Worm (Caenorhabditis elegans) whole organism, mixed stage, embryonic: ENCODE measurements around the gene F44F4.3.

Source experiments
- ces-1 ChIP-seq: fragments of 150-350 bp; optimal IDR thresholded peaks from 2 replicates; lab custom pipeline; 2014; ENCODE audit warnings: missing biosample characterization, missing genetic modification reagents, missing genetic modification characterization
- ham-2 ChIP-seq: fragments of 200-800 bp; sonication (Bioruptor generic); optimal IDR thresholded peaks from 2 replicates; lab custom pipeline; 2018; ENCODE audit warnings: mild to moderate bottlenecking, missing genetic modification characterization, missing compliant biosample characterization
- hlh-1 ChIP-seq: fragments of 150-350 bp; optimal IDR thresholded peaks from 2 replicates; lab custom pipeline; 2014; ENCODE audit warnings: missing biosample characterization, missing genetic modification reagents, missing genetic modification characterization
- lin-13 ChIP-seq: fragments of 150-350 bp; optimal IDR thresholded peaks from 2 replicates; lab custom pipeline; 2014; ENCODE audit warnings: missing biosample characterization, missing genetic modification characterization
- lsy-2 ChIP-seq: fragments of 150-350 bp; optimal IDR thresholded peaks from 2 replicates; lab custom pipeline; 2014; ENCODE audit warnings: missing biosample characterization, missing genetic modification characterization
- mab-5 ChIP-seq: fragments of 150-350 bp; optimal IDR thresholded peaks from 2 replicates; lab custom pipeline; 2014; ENCODE audit warnings: missing biosample characterization, missing genetic modification characterization
- nhr-12 ChIP-seq: fragments of 150-350 bp; optimal IDR thresholded peaks from 2 replicates; lab custom pipeline; 2014; ENCODE audit warnings: missing biosample characterization, missing genetic modification characterization
- nhr-237 ChIP-seq: fragments of 150-350 bp; optimal IDR thresholded peaks from 2 replicates; lab custom pipeline; 2014; ENCODE audit warnings: missing biosample characterization, missing genetic modification characterization
- nhr-28 ChIP-seq: fragments of 150-350 bp; optimal IDR thresholded peaks from 2 replicates; lab custom pipeline; 2014; ENCODE audit warnings: missing biosample characterization, missing genetic modification characterization
- pha-4 ChIP-seq: fragments of 150-350 bp; optimal IDR thresholded peaks from 2 replicates; lab custom pipeline; 2018; ENCODE audit warnings: missing biosample characterization, missing genetic modification reagents, missing genetic modification characterization
- sptf-1 ChIP-seq: sonication (generic microtip); optimal IDR thresholded peaks from 2 replicates; lab custom pipeline; 2017; ENCODE audit warnings: mild to moderate bottlenecking, missing genetic modification characterization, moderate library complexity, missing compliant biosample characterization
- unc-62 ChIP-seq: fragments of 150-350 bp; optimal IDR thresholded peaks from 2 replicates; lab custom pipeline; 2014; ENCODE audit warnings: missing biosample characterization, missing genetic modification reagents, missing genetic modification characterization
- ztf-11 ChIP-seq: fragments of 150-350 bp; optimal IDR thresholded peaks from 2 replicates; lab custom pipeline; 2014; ENCODE audit warnings: missing biosample characterization, missing genetic modification characterization

- TF ChIP-seq mab-5 (tag; lab: Kevin White, UChicago) (no peak), hlh-1 (tag; lab: Kevin White, UChicago) (no peak), ces-1 (GFP tag; lab: Kevin White, UChicago) (no peak), nhr-12 (tag; lab: Kevin White, UChicago) (no peak), nhr-28 (tag; lab: Kevin White, UChicago) (no peak), ztf-11 (tag; lab: Kevin White, UChicago) (no peak), lsy-2 (no peak), ham-2 (GFP tag; lab: Kevin White, UChicago) (no peak), sptf-1 (tag; lab: Kevin White, UChicago) (no peak), nhr-237 (no peak), pha-4 (tag; lab: Kevin White, UChicago) (no peak), unc-62 (no peak), lin-13 (tag; lab: Kevin White, UChicago) (no peak)
These were observed 1.3 kb downstream of the F44F4.3 start, which contains the start of gene egg-3 for ce11 chrII:10884396-10884795.
